Fruit fly (Drosophila melanogaster) whole organism, embryonic: ENCODE data around the gene Arpc3A.

Source experiments
- Adf1 ChIP-seq: fragments of 200-800 bp; sonication (Bioruptor generic); IDR thresholded peaks from 2 replicates; pipeline ENCODE4 v1.3.6; 2022; ENCODE audit warnings: missing biosample characterization, missing genetic modification characterization
- Asciz ChIP-seq: fragments of 200-800 bp; sonication (Bioruptor generic); optimal IDR thresholded peaks from 2 replicates; lab custom pipeline; 2017; ENCODE audit warnings: missing biosample characterization, mild to moderate bottlenecking, missing genetic modification characterization, missing genetic modification reagents
- BEAF-32 ChIP-seq: fragments of 200-800 bp; sonication (Bioruptor generic); optimal IDR thresholded peaks from 3 replicates; lab custom pipeline; 2017; ENCODE audit warnings: missing biosample characterization, missing genetic modification characterization, mild to moderate bottlenecking, moderate library complexity, missing genetic modification reagents
- CG12659 ChIP-seq: fragments of 200-800 bp; sonication (Bioruptor generic); optimal IDR thresholded peaks from 3 replicates; lab custom pipeline; 2017; ENCODE audit warnings: mild to moderate bottlenecking, missing biosample characterization, missing genetic modification reagents, missing genetic modification characterization
- CG13296 ChIP-seq: fragments of 200-800 bp; sonication (Bioruptor generic); optimal IDR thresholded peaks from 3 replicates; lab custom pipeline; 2018; ENCODE audit warnings: missing biosample characterization, mild to moderate bottlenecking, missing genetic modification characterization
- CG15514 ChIP-seq: fragments of 200-800 bp; sonication (Bioruptor generic); optimal IDR thresholded peaks from 3 replicates; lab custom pipeline; 2017; ENCODE audit warnings: missing biosample characterization, missing genetic modification characterization, mild to moderate bottlenecking, moderate library complexity, missing genetic modification reagents
- CG1603 ChIP-seq: fragments of 200-800 bp; sonication (Bioruptor generic); optimal IDR thresholded peaks from 2 replicates; lab custom pipeline; 2019; ENCODE audit warnings: missing biosample characterization, mild to moderate bottlenecking, missing genetic modification characterization, moderate library complexity
- CG1647 ChIP-seq: fragments of 200-800 bp; sonication (Bioruptor generic); optimal IDR thresholded peaks from 3 replicates; lab custom pipeline; 2016; ENCODE audit warnings: missing biosample characterization, missing genetic modification characterization
- CG17328 ChIP-seq: fragments of 200-800 bp; sonication (Bioruptor generic); IDR thresholded peaks from 2 replicates; pipeline ENCODE4 v1.3.6; 2022; ENCODE audit warnings: missing biosample characterization, missing genetic modification characterization
- CG4282 ChIP-seq: fragments of 200-800 bp; sonication (Bioruptor generic); optimal IDR thresholded peaks from 2 replicates; lab custom pipeline; 2016; ENCODE audit warnings: missing biosample characterization, missing genetic modification characterization
- CG43689 ChIP-seq: fragments of 200-800 bp; sonication (Bioruptor generic); IDR thresholded peaks from 2 replicates; pipeline ENCODE4 v1.3.6; 2022; ENCODE audit warnings: missing biosample characterization, missing genetic modification characterization
- CG5953 ChIP-seq: fragments of 200-800 bp; sonication (Bioruptor generic); IDR thresholded peaks from 2 replicates; pipeline ENCODE4 v1.3.6; 2022; ENCODE audit warnings: missing biosample characterization, missing genetic modification characterization
- CG6272 ChIP-seq: fragments of 200-800 bp; sonication (Bioruptor generic); IDR thresholded peaks from 2 replicates; pipeline ENCODE4 v1.3.6; 2022; ENCODE audit warnings: missing biosample characterization, missing genetic modification characterization
- CG9817 ChIP-seq: fragments of 200-800 bp; sonication (Bioruptor generic); optimal IDR thresholded peaks from 2 replicates; lab custom pipeline; 2018; ENCODE audit warnings: missing biosample characterization, mild to moderate bottlenecking, missing genetic modification characterization, moderate library complexity
- CoRest ChIP-seq: fragments of 200-800 bp; sonication (Bioruptor generic); optimal IDR thresholded peaks from 3 replicates; lab custom pipeline; 2018; ENCODE audit warnings: missing biosample characterization, mild to moderate bottlenecking, missing genetic modification characterization, moderate library complexity
- Dek ChIP-seq: fragments of 200-800 bp; sonication (Bioruptor generic); optimal IDR thresholded peaks from 3 replicates; lab custom pipeline; 2019; ENCODE audit warnings: missing biosample characterization, mild to moderate bottlenecking, missing genetic modification characterization, moderate library complexity
- Fer3 ChIP-seq: fragments of 200-800 bp; sonication (Bioruptor generic); optimal IDR thresholded peaks from 2 replicates; lab custom pipeline; 2018; ENCODE audit warnings: missing biosample characterization, mild to moderate bottlenecking, missing genetic modification characterization, moderate library complexity
- HLH54F ChIP-seq: fragments of 200-800 bp; sonication (Bioruptor generic); optimal IDR thresholded peaks from 3 replicates; lab custom pipeline; 2016; ENCODE audit warnings: missing biosample characterization, missing genetic modification characterization
- HLHmδ ChIP-seq: fragments of 200-800 bp; sonication (Bioruptor generic); optimal IDR thresholded peaks from 2 replicates; lab custom pipeline; 2018; ENCODE audit warnings: missing biosample characterization, mild to moderate bottlenecking, missing genetic modification characterization, moderate library complexity
- Jarid2 ChIP-seq: fragments of 200-800 bp; sonication (Bioruptor generic); optimal IDR thresholded peaks from 3 replicates; lab custom pipeline; 2017; ENCODE audit warnings: mild to moderate bottlenecking, missing biosample characterization, missing genetic modification reagents, missing genetic modification characterization
- NC2β ChIP-seq: fragments of 200-800 bp; sonication (Bioruptor generic); optimal IDR thresholded peaks from 2 replicates; lab custom pipeline; 2016; ENCODE audit warnings: missing biosample characterization, missing genetic modification characterization
- NFAT ChIP-seq: fragments of 200-800 bp; sonication (Bioruptor generic); IDR thresholded peaks from 2 replicates; pipeline ENCODE4 v1.3.6; 2022; ENCODE audit warnings: missing biosample characterization, missing genetic modification characterization
- NfI ChIP-seq: fragments of 200-800 bp; sonication (Bioruptor generic); optimal IDR thresholded peaks from 3 replicates; lab custom pipeline; 2018; ENCODE audit warnings: missing biosample characterization, mild to moderate bottlenecking, missing genetic modification characterization, moderate library complexity
- Ptx1 ChIP-seq: fragments of 200-800 bp; sonication (Bioruptor generic); IDR thresholded peaks from 2 replicates; pipeline ENCODE4 v1.3.6; 2022; ENCODE audit warnings: missing biosample characterization, missing genetic modification characterization
- Side ChIP-seq: fragments of 200-800 bp; sonication (Bioruptor generic); optimal IDR thresholded peaks from 2 replicates; lab custom pipeline; 2016; ENCODE audit warnings: missing biosample characterization, missing genetic modification characterization
- Sox102F ChIP-seq: fragments of 200-800 bp; sonication (Bioruptor generic); optimal IDR thresholded peaks from 2 replicates; lab custom pipeline; 2018; ENCODE audit warnings: missing biosample characterization, mild to moderate bottlenecking, missing genetic modification characterization, moderate library complexity
- TFAM ChIP-seq: fragments of 200-800 bp; sonication (Bioruptor generic); optimal IDR thresholded peaks from 2 replicates; lab custom pipeline; 2017; ENCODE audit warnings: missing biosample characterization, missing genetic modification characterization, inconsistent platforms
- ac ChIP-seq: fragments of 200-800 bp; sonication (Bioruptor generic); optimal IDR thresholded peaks from 3 replicates; lab custom pipeline; 2017; ENCODE audit warnings: missing biosample characterization, mild to moderate bottlenecking, missing genetic modification characterization
- al ChIP-seq: fragments of 200-800 bp; sonication (Bioruptor generic); IDR thresholded peaks from 2 replicates; pipeline ENCODE4 v1.3.6; 2022; ENCODE audit warnings: missing biosample characterization, missing genetic modification characterization
- az2 ChIP-seq: fragments of 200-800 bp; sonication (Bioruptor generic); optimal IDR thresholded peaks from 3 replicates; lab custom pipeline; 2016; ENCODE audit warnings: missing biosample characterization, missing genetic modification characterization
- dpn ChIP-seq, 2 experiments: fragments of 200-800 bp; sonication (Bioruptor generic); optimal IDR thresholded peaks; 3 replicates each; lab custom pipeline; 2016; ENCODE audit warnings: missing biosample characterization in 2 of 2, missing genetic modification characterization in 2 of 2
- gem ChIP-seq: fragments of 200-800 bp; sonication (Bioruptor generic); optimal IDR thresholded peaks from 2 replicates; lab custom pipeline; 2019; ENCODE audit warnings: missing biosample characterization, mild to moderate bottlenecking, missing genetic modification characterization, moderate library complexity
- gsb-n ChIP-seq: fragments of 200-800 bp; sonication (Bioruptor generic); optimal IDR thresholded peaks from 3 replicates; lab custom pipeline; 2018; ENCODE audit warnings: missing biosample characterization, mild to moderate bottlenecking, missing genetic modification characterization
- ham ChIP-seq: fragments of 200-800 bp; sonication (Bioruptor generic); IDR thresholded peaks from 2 replicates; pipeline ENCODE4 v1.3.6; 2022; ENCODE audit warnings: missing biosample characterization, missing genetic modification characterization
- lbe ChIP-seq: fragments of 200-800 bp; sonication (Bioruptor generic); optimal IDR thresholded peaks from 2 replicates; lab custom pipeline; 2016; ENCODE audit warnings: missing biosample characterization, mild to moderate bottlenecking, missing genetic modification characterization
- maf-S ChIP-seq: fragments of 200-800 bp; sonication (Bioruptor generic); optimal IDR thresholded peaks from 2 replicates; lab custom pipeline; 2016; ENCODE audit warnings: missing biosample characterization, missing genetic modification characterization
- nom ChIP-seq: fragments of 200-800 bp; sonication (Bioruptor generic); optimal IDR thresholded peaks from 2 replicates; lab custom pipeline; 2017; ENCODE audit warnings: missing biosample characterization, missing genetic modification characterization, mild to moderate bottlenecking, moderate library complexity, missing genetic modification reagents
- salm ChIP-seq: fragments of 200-800 bp; sonication (Bioruptor generic); optimal IDR thresholded peaks from 2 replicates; lab custom pipeline; 2018; ENCODE audit warnings: missing biosample characterization, mild to moderate bottlenecking, missing genetic modification characterization
- sc ChIP-seq, 3 experiments: fragments of >200 bp in 2 of 3; fragments of 200-800 bp in 1 of 3; sonication (Bioruptor generic) in 1 of 3; optimal IDR thresholded peaks; 2 replicates in 2 of 3; 3 replicates in 1 of 3; lab custom pipeline; 2017; ENCODE audit warnings: mild to moderate bottlenecking in 1 of 3, missing biosample characterization in 1 of 3, missing genetic modification characterization in 1 of 3, missing genetic modification reagents in 1 of 3
- sr ChIP-seq: fragments of 200-800 bp; sonication (Bioruptor generic); IDR thresholded peaks from 3 replicates; pipeline ENCODE4 v1.3.6; 2022; ENCODE audit warnings: missing biosample characterization, missing genetic modification characterization
- ssp ChIP-seq: fragments of 200-800 bp; sonication (Bioruptor generic); IDR thresholded peaks from 2 replicates; pipeline ENCODE4 v1.3.6; 2022; ENCODE audit warnings: missing biosample characterization, missing genetic modification characterization
- stwl ChIP-seq: fragments of 200-800 bp; sonication (Bioruptor generic); optimal IDR thresholded peaks from 3 replicates; lab custom pipeline; 2018; ENCODE audit warnings: missing biosample characterization, mild to moderate bottlenecking, missing genetic modification characterization, moderate library complexity
- ttk ChIP-seq: fragments of 200-800 bp; sonication (Bioruptor generic); IDR thresholded peaks from 2 replicates; pipeline ENCODE4 v2.1.2; 2022; ENCODE audit warnings: missing biosample characterization, missing genetic modification characterization
- usp ChIP-seq: fragments of >200 bp; optimal IDR thresholded peaks from 2 replicates; lab custom pipeline; 2017; ENCODE audit warnings: missing biosample characterization, missing genetic modification characterization
- wek ChIP-seq: fragments of 200-800 bp; sonication (Bioruptor generic); optimal IDR thresholded peaks from 3 replicates; lab custom pipeline; 2018; ENCODE audit warnings: missing biosample characterization, mild to moderate bottlenecking, missing genetic modification characterization, moderate library complexity
- yki ChIP-seq: fragments of >200 bp; optimal IDR thresholded peaks from 3 replicates; lab custom pipeline; 2018
- zen ChIP-seq: fragments of 200-800 bp; sonication (Bioruptor generic); optimal IDR thresholded peaks from 3 replicates; lab custom pipeline; 2018; ENCODE audit warnings: missing biosample characterization, mild to moderate bottlenecking, missing genetic modification characterization, moderate library complexity
- zfh1 ChIP-seq: fragments of 200-800 bp; sonication (Bioruptor generic); IDR thresholded peaks from 3 replicates; pipeline ENCODE4 v1.3.6; 2022; ENCODE audit warnings: missing biosample characterization, missing genetic modification characterization

Gene Arpc3A

DNA sequence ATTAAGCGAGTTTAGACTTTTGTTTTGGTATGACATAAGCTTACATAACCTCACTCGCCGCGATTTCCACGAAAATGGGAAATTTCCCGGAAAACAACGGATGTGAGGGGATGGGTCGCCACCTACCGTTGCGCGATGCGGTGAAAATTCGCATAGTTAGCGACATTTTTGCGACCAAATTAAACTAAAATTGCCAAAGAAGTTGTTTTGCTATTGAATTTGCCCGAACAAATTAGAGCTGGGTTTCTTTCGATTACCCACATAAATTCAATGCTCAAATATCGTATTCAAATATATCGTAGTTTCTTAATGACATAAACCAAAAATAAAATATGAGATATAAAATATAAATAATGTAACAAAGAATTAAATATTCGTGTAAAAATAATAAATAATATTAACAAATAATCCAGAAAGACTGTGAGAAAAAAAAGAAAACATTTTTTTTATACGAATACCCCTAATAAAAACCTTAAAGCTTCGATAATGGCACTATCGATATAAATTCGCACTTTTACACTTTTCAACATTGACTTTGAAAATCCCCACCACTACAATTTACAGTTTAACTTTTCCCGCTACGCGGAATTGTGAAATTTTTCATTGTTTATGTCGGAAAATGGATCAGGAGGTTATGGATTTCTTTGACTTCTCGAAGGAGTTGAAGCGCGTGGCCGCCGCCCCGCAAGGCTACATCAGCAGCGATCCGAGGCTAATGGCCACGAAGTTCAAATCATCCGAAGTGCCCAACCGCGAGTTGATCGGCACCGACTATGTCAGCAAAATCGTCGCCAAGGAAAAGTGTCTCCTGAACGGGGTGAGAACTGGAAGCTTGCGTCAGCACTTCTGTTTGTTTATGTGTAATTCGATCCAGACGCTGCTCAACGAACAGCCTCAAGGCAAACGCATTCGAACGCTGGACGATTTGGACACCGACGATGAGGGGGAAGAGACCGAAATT is 2.7 kb downstream of the Arpc3A start, which contains the start of the genes ND-23 and spn-E (continued):
- peak; percentile 29 for TF ChIP-seq az2 (GFP tag; lab: Kevin White, UChicago)
- TF ChIP-seq CoRest (tag; lab: Kevin White, UChicago), result peak; percentile 81
- TF ChIP-seq NC2β (GFP tag; lab: Kevin White, UChicago), result no peak
- TF ChIP-seq lbe (GFP tag; lab: Kevin White, UChicago), result peak; percentile 47
- 0 out of 2 replicates have a peak, but pooled peaks have one; percentile 38 for TF ChIP-seq al (GFP tag; lab: Robert Waterston, UW)
- TF ChIP-seq maf-S, result no peak
- TF ChIP-seq yki, result no peak
- TF ChIP-seq wek (GFP tag; lab: Kevin White, UChicago), result peak; percentile 93
- TF ChIP-seq ac (GFP tag; lab: Kevin White, UChicago), result no peak
- peak; percentile 49 for TF ChIP-seq CG9817 (tag; lab: Kevin White, UChicago)
- no peak for TF ChIP-seq HLHmδ (GFP tag; lab: Kevin White, UChicago)
- TF ChIP-seq Asciz (GFP tag; lab: Kevin White, UChicago), result no peak
- TF ChIP-seq Ptx1, result peak; percentile 61
- TF ChIP-seq Fer3, result peak; percentile 35
- peak; percentile 51; the same call in 1 of the 2 replicates for TF ChIP-seq CG17328 (GFP tag; lab: Robert Waterston, UW)
- no peak for TF ChIP-seq HLH54F (GFP tag; lab: Kevin White, UChicago)
- TF ChIP-seq CG4282 (GFP tag; lab: Kevin White, UChicago), result no peak
- peak; percentile 48 for TF ChIP-seq ssp (GFP tag; lab: Robert Waterston, UW)
- peak; percentile 66 for TF ChIP-seq gsb-n (tag; lab: Kevin White, UChicago)
- TF ChIP-seq Dek (tag; lab: Kevin White, UChicago), result peak; percentile 61
- no peak; the same call in 1 of the 2 replicates for TF ChIP-seq CG6272 (GFP tag; lab: Robert Waterston, UW)
- no peak for TF ChIP-seq Side (GFP tag; lab: Kevin White, UChicago)
- TF ChIP-seq NFAT (GFP tag; lab: Robert Waterston, UW), result 0 out of 2 replicates have a peak, but pooled peaks have one; percentile 39
- peak; percentile 79 for TF ChIP-seq stwl (tag; lab: Kevin White, UChicago)
- TF ChIP-seq gem (tag; lab: Kevin White, UChicago), result peak; percentile 85
- no peak for TF ChIP-seq salm (tag; lab: Kevin White, UChicago)
- no peak for TF ChIP-seq nom
- TF ChIP-seq Jarid2 (GFP tag; lab: Kevin White, UChicago), result no peak
- TF ChIP-seq dpn (GFP tag; optimal IDR thresholded peaks at IDR 0.05; lab: Kevin White, UChicago), result peak in 1 of 2 experiments; percentile 60
- TF ChIP-seq sc (optimal IDR thresholded peaks at IDR 0.05; lab: Kevin White, UChicago), result no peak
- TF ChIP-seq sc (GFP tag; optimal IDR thresholded peaks at IDR 0.05; lab: Kevin White, UChicago), result no peak
- peak; percentile 59 for TF ChIP-seq Sox102F (GFP tag; lab: Kevin White, UChicago)
- peak; percentile 48 for TF ChIP-seq CG15514 (GFP tag; lab: Kevin White, UChicago)
- peak; percentile 52 for TF ChIP-seq NfI (GFP tag; lab: Kevin White, UChicago)
- TF ChIP-seq CG43689 (GFP tag; lab: Robert Waterston, UW), result no peak
- TF ChIP-seq CG12659 (GFP tag; lab: Kevin White, UChicago), result peak; percentile 74
- TF ChIP-seq CG13296 (GFP tag; lab: Kevin White, UChicago), result peak; percentile 21
- peak; percentile 24; the same call in 1 of the 2 replicates for TF ChIP-seq Adf1 (GFP tag; lab: Robert Waterston, UW)
- TF ChIP-seq zen (tag; lab: Kevin White, UChicago), result peak; percentile 69
- no peak for TF ChIP-seq ham (GFP tag; lab: Robert Waterston, UW)
- no peak for TF ChIP-seq usp (GFP tag; lab: Kevin White, UChicago)
- TF ChIP-seq CG1647 (GFP tag; lab: Kevin White, UChicago), result no peak
- TF ChIP-seq CG1603 (tag; lab: Kevin White, UChicago), result no peak
- TF ChIP-seq CG5953 (GFP tag; lab: Robert Waterston, UW), result peak; percentile 14; the same call in 1 of the 2 replicates
- TF ChIP-seq TFAM (GFP tag; lab: Kevin White, UChicago), result no peak
- TF ChIP-seq BEAF-32 (GFP tag; lab: Kevin White, UChicago), result peak; percentile 77
- TF ChIP-seq ttk (GFP tag; lab: Robert Waterston, UW), result no peak
- no peak for TF ChIP-seq sr (GFP tag; lab: Robert Waterston, UW)
- no peak; the same call in 2 of the 3 replicates for TF ChIP-seq zfh1 (GFP tag; lab: Robert Waterston, UW)
